Fruit fly (Drosophila melanogaster) whole organism, embryonic: Measurements from ENCODE around the gene CG5849.

Experiments
- Awh ChIP-seq: fragments of 200-800 bp; sonication (Bioruptor generic); IDR thresholded peaks from 2 replicates; pipeline ENCODE4, ENCODE4 v1.3.6; 2022; ENCODE audit warnings: missing biosample characterization, missing genetic modification characterization
- Blimp-1 ChIP-seq: fragments of 200-800 bp; sonication (Bioruptor generic); optimal IDR thresholded peaks from 3 replicates; lab custom pipeline; 2018; ENCODE audit warnings: missing biosample characterization, missing genetic modification characterization, mild to moderate bottlenecking, moderate library complexity, missing genetic modification reagents
- CG10267 ChIP-seq: fragments of 200-800 bp; sonication (Bioruptor generic); optimal IDR thresholded peaks from 2 replicates; lab custom pipeline; 2018; ENCODE audit warnings: missing biosample characterization, mild to moderate bottlenecking, missing genetic modification characterization, moderate library complexity
- CG11504 ChIP-seq: fragments of 200-800 bp; sonication (Bioruptor generic); optimal IDR thresholded peaks from 3 replicates; lab custom pipeline; 2019; ENCODE audit warnings: missing biosample characterization, mild to moderate bottlenecking, missing genetic modification characterization, moderate library complexity
- CG1233 ChIP-seq: fragments of 200-800 bp; sonication (Bioruptor generic); optimal IDR thresholded peaks from 4 replicates; lab custom pipeline; 2018; ENCODE audit warnings: missing biosample characterization, mild to moderate bottlenecking, missing genetic modification characterization
- CG12744 ChIP-seq: fragments of 200-800 bp; sonication (Bioruptor generic); optimal IDR thresholded peaks from 2 replicates; lab custom pipeline; 2016; ENCODE audit warnings: missing biosample characterization, missing genetic modification characterization
- CG15269 ChIP-seq: fragments of 200-800 bp; sonication (Bioruptor generic); optimal IDR thresholded peaks from 2 replicates; lab custom pipeline; 2018; ENCODE audit warnings: missing biosample characterization, mild to moderate bottlenecking, missing genetic modification characterization, moderate library complexity
- CG17361 ChIP-seq: fragments of 200-800 bp; sonication (Bioruptor generic); IDR thresholded peaks from 3 replicates; pipeline ENCODE4 v1.3.6; 2022; ENCODE audit warnings: missing biosample characterization, missing genetic modification characterization
- CG17829 ChIP-seq: fragments of 200-800 bp; optimal IDR thresholded peaks from 2 replicates; lab custom pipeline; 2019; ENCODE audit warnings: missing biosample characterization, mild to moderate bottlenecking, missing genetic modification characterization, moderate library complexity
- CG1832 ChIP-seq: fragments of 200-800 bp; sonication (Bioruptor generic); optimal IDR thresholded peaks from 2 replicates; lab custom pipeline; 2017; ENCODE audit warnings: missing biosample characterization, mild to moderate bottlenecking, missing genetic modification characterization, inconsistent platforms
- CG30403 ChIP-seq: fragments of 200-800 bp; sonication (Bioruptor generic); optimal IDR thresholded peaks from 3 replicates; lab custom pipeline; 2016; ENCODE audit warnings: missing biosample characterization, missing genetic modification characterization
- CG4404 ChIP-seq: fragments of 200-800 bp; sonication (Bioruptor generic); IDR thresholded peaks from 2 replicates; pipeline ENCODE4 v1.3.6; 2022; ENCODE audit warnings: missing biosample characterization, missing genetic modification characterization
- CG7556 ChIP-seq: fragments of 200-800 bp; sonication (Bioruptor generic); optimal IDR thresholded peaks from 2 replicates; lab custom pipeline; 2017; ENCODE audit warnings: missing biosample characterization, mild to moderate bottlenecking, missing genetic modification characterization
- CG7839 ChIP-seq: fragments of 200-800 bp; sonication (Bioruptor generic); optimal IDR thresholded peaks from 3 replicates; lab custom pipeline; 2018; ENCODE audit warnings: missing biosample characterization, mild to moderate bottlenecking, missing genetic modification characterization, moderate library complexity
- CG8924 ChIP-seq: fragments of 200-800 bp; optimal IDR thresholded peaks from 3 replicates; lab custom pipeline; 2019; ENCODE audit warnings: missing biosample characterization, mild to moderate bottlenecking, missing genetic modification characterization, moderate library complexity
- CG9437 ChIP-seq: fragments of 200-800 bp; sonication (Bioruptor generic); optimal IDR thresholded peaks from 2 replicates; lab custom pipeline; 2018; ENCODE audit warnings: missing biosample characterization, mild to moderate bottlenecking, missing genetic modification characterization
- D ChIP-seq, 2 experiments: fragments of 200-800 bp in 1 of 2; fragments of >200 bp in 1 of 2; sonication (Bioruptor generic) in 1 of 2; optimal IDR thresholded peaks; 2 replicates in 1 of 2; 3 replicates in 1 of 2; lab custom pipeline; 2017; ENCODE audit warnings: mild to moderate bottlenecking in 1 of 2, missing biosample characterization in 1 of 2, missing genetic modification characterization in 1 of 2, missing genetic modification reagents in 1 of 2
- Ets97D ChIP-seq: fragments of 200-800 bp; sonication (Bioruptor generic); optimal IDR thresholded peaks from 3 replicates; lab custom pipeline; 2016; ENCODE audit warnings: missing biosample characterization, missing genetic modification characterization
- Fer1 ChIP-seq: fragments of 200-800 bp; sonication (Bioruptor generic); optimal IDR thresholded peaks from 2 replicates; lab custom pipeline; 2017; ENCODE audit warnings: missing biosample characterization, mild to moderate bottlenecking, missing genetic modification characterization
- H2.0 ChIP-seq: fragments of 200-800 bp; sonication (Bioruptor generic); IDR thresholded peaks from 2 replicates; pipeline ENCODE4 v1.3.6; 2022; ENCODE audit warnings: missing biosample characterization, missing genetic modification characterization
- Hand ChIP-seq: fragments of 200-800 bp; sonication (Bioruptor generic); optimal IDR thresholded peaks from 2 replicates; lab custom pipeline; 2017; ENCODE audit warnings: mild to moderate bottlenecking, missing biosample characterization, missing genetic modification reagents, missing genetic modification characterization
- Hmx ChIP-seq: fragments of 200-800 bp; sonication (Bioruptor generic); optimal IDR thresholded peaks from 2 replicates; lab custom pipeline; 2016; ENCODE audit warnings: missing biosample characterization, missing genetic modification characterization
- Hr51 ChIP-seq, 2 experiments: fragments of 200-800 bp; sonication (Bioruptor generic); optimal IDR thresholded peaks; 2 replicates in 1 of 2; 3 replicates in 1 of 2; lab custom pipeline; 2016 to 2018; ENCODE audit warnings: missing biosample characterization in 2 of 2, missing genetic modification characterization in 2 of 2, mild to moderate bottlenecking in 1 of 2, moderate library complexity in 1 of 2
- Mad ChIP-seq: fragments of 200-800 bp; sonication (Bioruptor generic); optimal IDR thresholded peaks from 2 replicates; lab custom pipeline; 2016; ENCODE audit warnings: missing biosample characterization, missing genetic modification characterization
- Meics ChIP-seq: fragments of 200-800 bp; sonication (Bioruptor generic); optimal IDR thresholded peaks from 2 replicates; lab custom pipeline; 2017; ENCODE audit warnings: missing biosample characterization, mild to moderate bottlenecking, missing genetic modification characterization
- Oli ChIP-seq: fragments of 200-800 bp; sonication (Bioruptor generic); optimal IDR thresholded peaks from 2 replicates; lab custom pipeline; 2018; ENCODE audit warnings: missing biosample characterization, mild to moderate bottlenecking, missing genetic modification characterization, moderate library complexity
- PHDP ChIP-seq: fragments of 200-800 bp; sonication (Bioruptor generic); optimal IDR thresholded peaks from 3 replicates; lab custom pipeline; 2018; ENCODE audit warnings: missing biosample characterization, mild to moderate bottlenecking, missing genetic modification characterization, moderate library complexity
- Sox102F ChIP-seq: fragments of 200-800 bp; sonication (Bioruptor generic); optimal IDR thresholded peaks from 2 replicates; lab custom pipeline; 2018; ENCODE audit warnings: missing biosample characterization, mild to moderate bottlenecking, missing genetic modification characterization, moderate library complexity
- Ssrp ChIP-seq: fragments of 200-800 bp; sonication (Bioruptor generic); optimal IDR thresholded peaks from 2 replicates; lab custom pipeline; 2018; ENCODE audit warnings: missing biosample characterization, mild to moderate bottlenecking, missing genetic modification characterization, moderate library complexity
- az2 ChIP-seq: fragments of 200-800 bp; sonication (Bioruptor generic); optimal IDR thresholded peaks from 3 replicates; lab custom pipeline; 2016; ENCODE audit warnings: missing biosample characterization, missing genetic modification characterization
- bbx ChIP-seq: fragments of 200-800 bp; sonication (Bioruptor generic); IDR thresholded peaks from 2 replicates; pipeline ENCODE4 v1.3.6; 2022; ENCODE audit warnings: missing biosample characterization, missing genetic modification characterization; ENCODE audit not compliant: partially characterized antibody
- bcd ChIP-seq: fragments of 200-800 bp; sonication (Bioruptor generic); optimal IDR thresholded peaks from 2 replicates; lab custom pipeline; 2017; ENCODE audit warnings: missing biosample characterization, mild to moderate bottlenecking, missing genetic modification characterization
- caup ChIP-seq: fragments of 200-800 bp; sonication (Bioruptor generic); optimal IDR thresholded peaks from 3 replicates; lab custom pipeline; 2017; ENCODE audit warnings: missing biosample characterization, mild to moderate bottlenecking, missing genetic modification characterization, moderate library complexity; ENCODE audit not compliant: severe bottlenecking
- chm ChIP-seq: fragments of 200-800 bp; sonication (Bioruptor generic); IDR thresholded peaks from 2 replicates; pipeline ENCODE4 v1.3.6; 2022; ENCODE audit warnings: missing biosample characterization, missing genetic modification characterization
- cwo ChIP-seq: fragments of 200-800 bp; sonication (Bioruptor generic); optimal IDR thresholded peaks from 3 replicates; lab custom pipeline; 2017; ENCODE audit warnings: missing biosample characterization, missing genetic modification characterization, mild to moderate bottlenecking, moderate library complexity, missing genetic modification reagents
- eve ChIP-seq, 2 experiments: fragments of >200 bp; optimal IDR thresholded peaks; 2 replicates each; lab custom pipeline; 2017; ENCODE audit warnings: missing biosample characterization in 2 of 2, missing genetic modification characterization in 2 of 2
- eyg ChIP-seq: fragments of 200-800 bp; sonication (Bioruptor generic); optimal IDR thresholded peaks from 3 replicates; lab custom pipeline; 2016; ENCODE audit warnings: missing biosample characterization, missing genetic modification characterization
- fd96Cb ChIP-seq: fragments of 200-800 bp; sonication (Bioruptor generic); optimal IDR thresholded peaks from 2 replicates; lab custom pipeline; 2018; ENCODE audit warnings: missing biosample characterization, mild to moderate bottlenecking, missing genetic modification characterization, moderate library complexity
- gem ChIP-seq: fragments of 200-800 bp; sonication (Bioruptor generic); optimal IDR thresholded peaks from 2 replicates; lab custom pipeline; 2019; ENCODE audit warnings: missing biosample characterization, mild to moderate bottlenecking, missing genetic modification characterization, moderate library complexity
- kah ChIP-seq: fragments of 200-800 bp; sonication (Bioruptor generic); optimal IDR thresholded peaks from 2 replicates; lab custom pipeline; 2018; ENCODE audit warnings: missing biosample characterization, mild to moderate bottlenecking, missing genetic modification characterization
- knrl ChIP-seq: fragments of 200-800 bp; sonication (Bioruptor generic); IDR thresholded peaks from 3 replicates; pipeline ENCODE4 v1.3.6; 2022; ENCODE audit warnings: missing biosample characterization, missing genetic modification characterization; ENCODE audit not compliant: partially characterized antibody
- lab ChIP-seq: fragments of 200-800 bp; sonication (Bioruptor generic); optimal IDR thresholded peaks from 3 replicates; lab custom pipeline; 2017; ENCODE audit warnings: missing biosample characterization, missing genetic modification characterization, mild to moderate bottlenecking, moderate library complexity, missing genetic modification reagents
- org-1 ChIP-seq: fragments of 200-800 bp; sonication (Bioruptor generic); optimal IDR thresholded peaks from 2 replicates; lab custom pipeline; 2017; ENCODE audit warnings: missing biosample characterization, missing genetic modification characterization
- prd ChIP-seq, 3 experiments: fragments of >200 bp in 2 of 3; fragments of 200-800 bp in 1 of 3; sonication (Bioruptor generic) in 1 of 3; optimal IDR thresholded peaks in 2 of 3; IDR thresholded peaks in 1 of 3; 2 replicates in 2 of 3; 3 replicates in 1 of 3; pipeline versions ENCODE4 v1.3.6 to Lab custom; 2017 to 2022; ENCODE audit warnings: missing biosample characterization in 1 of 3, missing genetic modification characterization in 1 of 3
- sens ChIP-seq: fragments of 200-800 bp; sonication (Bioruptor generic); peaks from one replicate; lab custom pipeline; 2016; ENCODE audit warnings: missing biosample characterization, missing genetic modification characterization
- tio ChIP-seq: fragments of 200-800 bp; sonication (Bioruptor generic); optimal IDR thresholded peaks from 2 replicates; lab custom pipeline; 2017; ENCODE audit warnings: missing biosample characterization, missing genetic modification characterization, inconsistent platforms
- twi ChIP-seq: fragments of 200-800 bp; optimal IDR thresholded peaks from 2 replicates; lab custom pipeline; 2019; ENCODE audit warnings: missing biosample characterization, mild to moderate bottlenecking, missing genetic modification characterization, moderate library complexity
- wor ChIP-seq: fragments of 200-800 bp; sonication (Bioruptor generic); IDR thresholded peaks from 2 replicates; pipeline ENCODE4 v1.3.6; 2022; ENCODE audit warnings: missing biosample characterization, missing genetic modification characterization

Gene CG5849

DNA sequence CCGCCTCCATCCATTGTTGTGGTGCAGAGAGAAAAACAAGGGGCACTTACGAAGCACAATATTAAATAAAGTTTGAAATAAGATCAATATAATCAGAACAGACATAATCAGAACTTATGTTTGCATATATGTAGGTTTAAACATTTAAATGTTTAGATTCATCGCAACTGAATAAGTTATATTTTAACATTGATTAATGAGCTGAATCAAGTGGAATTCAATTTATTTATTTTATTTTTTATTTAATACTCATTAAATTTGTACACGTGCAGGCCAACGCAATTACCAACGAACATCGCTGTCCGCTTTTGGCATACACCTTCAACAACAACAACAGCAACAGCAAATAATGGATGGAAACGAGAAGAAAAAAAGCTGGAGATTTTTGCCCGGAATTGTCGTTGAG is 41.0 kb upstream of the CG5849 start:
- TF ChIP-seq lab (GFP tag; lab: Kevin White, UChicago) (peak; percentile 29), PHDP (tag; lab: Kevin White, UChicago) (peak; percentile 37), az2 (GFP tag; lab: Kevin White, UChicago) (peak; percentile 14), Ssrp (tag; lab: Kevin White, UChicago) (peak; percentile 17), CG7556 (peak; percentile 53), CG8924 (tag; lab: Kevin White, UChicago) (peak; percentile 24), kah (GFP tag; lab: Kevin White, UChicago) (no peak), CG4404 (no peak), twi (tag; lab: Kevin White, UChicago) (no peak), bbx (GFP tag; lab: Robert Waterston, UW) (no peak), Hmx (GFP tag; lab: Kevin White, UChicago) (no peak), CG1233 (GFP tag; lab: Kevin White, UChicago) (peak; percentile 11), tio (GFP tag; lab: Kevin White, UChicago) (no peak), sens (GFP tag; lab: Kevin White, UChicago) (peak; percentile 33), CG10267 (tag; lab: Kevin White, UChicago) (peak; percentile 2), eve (GFP tag; optimal IDR thresholded peaks at IDR 0.05; lab: Kevin White, UChicago) (peak in 1 of 2 experiments; percentile 50), bcd (GFP tag; lab: Kevin White, UChicago) (peak; percentile 15), Oli (tag; lab: Kevin White, UChicago) (peak; percentile 55), Hr51 (GFP tag; optimal IDR thresholded peaks at IDR 0.05; lab: Kevin White, UChicago) (peak in 1 of 2 experiments; percentile 75), CG1832 (GFP tag; lab: Kevin White, UChicago) (no peak), CG15269 (tag; lab: Kevin White, UChicago) (peak; percentile 66), CG11504 (tag; lab: Kevin White, UChicago) (peak; percentile 77), prd (optimal IDR thresholded peaks at IDR 0.05; lab: Kevin White, UChicago) (no peak), prd (GFP tag; IDR thresholded peaks at IDR 0.05; lab: Robert Waterston, UW) (peak; percentile 25; the same call in 1 of the 3 replicates), Awh (0 out of 2 replicates have a peak, but pooled peaks have one; percentile 13), Meics (GFP tag; lab: Kevin White, UChicago) (peak; percentile 23), CG12744 (no peak), CG30403 (peak; percentile 39), Fer1 (GFP tag; lab: Kevin White, UChicago) (peak; percentile 18), fd96Cb (peak; percentile 32), Mad (GFP tag; lab: Kevin White, UChicago) (no peak), CG9437 (GFP tag; lab: Kevin White, UChicago) (peak; percentile 6), Hand (GFP tag; lab: Kevin White, UChicago) (no peak), CG17361 (peak; percentile 49; the same call in 1 of the 3 replicates), gem (tag; lab: Kevin White, UChicago) (peak; percentile 70), Ets97D (no peak), Sox102F (GFP tag; lab: Kevin White, UChicago) (peak; percentile 75), CG17829 (tag; lab: Kevin White, UChicago) (peak; percentile 22), CG7839 (tag; lab: Kevin White, UChicago) (peak; percentile 56), H2.0 (GFP tag; lab: Robert Waterston, UW) (no peak), wor (GFP tag; lab: Robert Waterston, UW) (peak; percentile 34; the same call in 1 of the 2 replicates), D (optimal IDR thresholded peaks at IDR 0.05; lab: Kevin White, UChicago) (no peak), D (GFP tag; optimal IDR thresholded peaks at IDR 0.05; lab: Kevin White, UChicago) (peak; percentile 18), chm (GFP tag; lab: Robert Waterston, UW) (no peak), eyg (GFP tag; lab: Kevin White, UChicago) (no peak), cwo (GFP tag; lab: Kevin White, UChicago) (peak; percentile 7), org-1 (GFP tag; lab: Kevin White, UChicago) (peak; percentile 6), Blimp-1 (GFP tag; lab: Kevin White, UChicago) (peak; percentile 19), knrl (GFP tag; lab: Robert Waterston, UW) (no peak), caup (GFP tag; lab: Kevin White, UChicago) (no peak)
